Worm (Caenorhabditis elegans) whole organism, L4 larva: ENCODE measurements around the gene clh-4.

Experiments used
- F10B5.3 ChIP-seq: sonication (generic microtip); optimal IDR thresholded peaks from 2 replicates; lab custom pipeline; 2016; ENCODE audit warnings: mild to moderate bottlenecking, missing genetic modification characterization, missing compliant biosample characterization
- F26F4.8 ChIP-seq: fragments of 200-800 bp; sonication (Bioruptor generic); conservative IDR thresholded peaks from 2 replicates; pipeline ENCODE4 v1.3.6; 2022; ENCODE audit warnings: missing genetic modification characterization, missing compliant biosample characterization
- F49E8.2 ChIP-seq: sonication (generic microtip); optimal IDR thresholded peaks from 2 replicates; lab custom pipeline; 2016; ENCODE audit warnings: missing compliant biosample characterization, mild to moderate bottlenecking, missing genetic modification characterization, borderline replicate concordance
- Y48G9A.11 ChIP-seq: fragments of 200-800 bp; sonication (Bioruptor generic); IDR thresholded peaks from 2 replicates; pipeline ENCODE4 v1.3.6; 2022; ENCODE audit warnings: missing genetic modification reagents, missing genetic modification characterization, missing compliant biosample characterization
- ZK546.5 ChIP-seq, 2 experiments: sonication (generic microtip); optimal IDR thresholded peaks; 2 replicates each; lab custom pipeline; 2017; ENCODE audit warnings: missing biosample characterization in 2 of 2, missing genetic modification characterization in 2 of 2
- aly-2 ChIP-seq: sonication (generic microtip); optimal IDR thresholded peaks from 2 replicates; lab custom pipeline; 2018; ENCODE audit warnings: missing biosample characterization, missing genetic modification characterization
- ama-1 ChIP-seq: fragments of 150-350 bp; optimal IDR thresholded peaks from 2 replicates; lab custom pipeline; 2014; ENCODE audit warnings: inconsistent platforms, mixed read lengths
- ceh-20 ChIP-seq: fragments of 200-800 bp; sonication (Bioruptor generic); IDR thresholded peaks from 2 replicates; pipeline ENCODE4 v1.3.6; 2022; ENCODE audit warnings: missing genetic modification reagents, missing genetic modification characterization, missing compliant biosample characterization
- ceh-32 ChIP-seq: sonication (generic microtip); optimal IDR thresholded peaks from 2 replicates; lab custom pipeline; 2016; ENCODE audit warnings: mild to moderate bottlenecking, missing genetic modification characterization, missing compliant biosample characterization; ENCODE audit not compliant: poor library complexity
- ces-1 ChIP-seq: fragments of 150-350 bp; sonication (generic microtip); optimal IDR thresholded peaks from 4 replicates; lab custom pipeline; 2014; ENCODE audit warnings: missing biosample characterization, missing genetic modification reagents, missing genetic modification characterization
- ctbp-1 ChIP-seq: fragments of 200-800 bp; sonication (Bioruptor generic); IDR thresholded peaks from 2 replicates; pipeline ENCODE4 v1.3.6; 2022; ENCODE audit warnings: missing genetic modification reagents, missing genetic modification characterization, missing compliant biosample characterization
- daf-16 ChIP-seq, 3 experiments: sonication (generic microtip); optimal IDR thresholded peaks; 2 replicates each; lab custom pipeline; 2016 to 2017; ENCODE audit warnings: missing genetic modification characterization in 3 of 3, missing genetic modification reagents in 3 of 3, mild to moderate bottlenecking in 2 of 3, missing compliant biosample characterization in 2 of 3, missing biosample characterization in 1 of 3, moderate library complexity in 1 of 3
- daf-19 ChIP-seq: fragments of 200-800 bp; sonication (Bioruptor generic); conservative IDR thresholded peaks from 2 replicates; pipeline ENCODE4 v1.3.6; 2022; ENCODE audit warnings: missing genetic modification characterization, missing compliant biosample characterization
- dpl-1 ChIP-seq: fragments of 150-350 bp; optimal IDR thresholded peaks from 2 replicates; lab custom pipeline; 2014; ENCODE audit warnings: missing biosample characterization, missing genetic modification reagents, missing genetic modification characterization
- duxl-1 ChIP-seq: sonication (generic microtip); optimal IDR thresholded peaks from 2 replicates; lab custom pipeline; 2016; ENCODE audit warnings: mild to moderate bottlenecking, missing genetic modification characterization, moderate library complexity, missing compliant biosample characterization; ENCODE audit not compliant: poor library complexity
- dve-1 ChIP-seq: sonication (generic microtip); optimal IDR thresholded peaks from 2 replicates; lab custom pipeline; 2017; ENCODE audit warnings: antibody characterized with exemption, mild to moderate bottlenecking, missing genetic modification characterization, missing compliant biosample characterization; ENCODE audit not compliant: insufficient read depth
- fkh-10 ChIP-seq: fragments of 150-350 bp; optimal IDR thresholded peaks from 2 replicates; lab custom pipeline; 2014; ENCODE audit warnings: missing biosample characterization, missing genetic modification reagents, missing genetic modification characterization
- hlh-11 ChIP-seq: fragments of 200-800 bp; sonication (Bioruptor generic); optimal IDR thresholded peaks from 2 replicates; lab custom pipeline; 2018; ENCODE audit warnings: mild to moderate bottlenecking, missing genetic modification characterization, missing compliant biosample characterization
- lin-1 ChIP-seq: fragments of 200-800 bp; sonication (Bioruptor generic); IDR thresholded peaks from 2 replicates; pipeline ENCODE4 v1.3.6; 2022; ENCODE audit warnings: missing genetic modification reagents, missing genetic modification characterization, missing compliant biosample characterization
- lin-13 ChIP-seq: fragments of 150-350 bp; optimal IDR thresholded peaks from 2 replicates; lab custom pipeline; 2014; ENCODE audit warnings: missing biosample characterization, missing genetic modification reagents, missing genetic modification characterization
- lir-3 ChIP-seq: sonication (generic microtip); optimal IDR thresholded peaks from 2 replicates; lab custom pipeline; 2016; ENCODE audit warnings: mild to moderate bottlenecking, missing genetic modification characterization, missing compliant biosample characterization
- madf-9 ChIP-seq: fragments of 200-800 bp; sonication (Bioruptor generic); conservative IDR thresholded peaks from 2 replicates; pipeline ENCODE4 v1.3.6; 2022; ENCODE audit warnings: missing genetic modification reagents, missing genetic modification characterization, missing compliant biosample characterization
- mdl-1 ChIP-seq, 2 experiments: fragments of 150-350 bp in 1 of 2; sonication (generic microtip) in 1 of 2; optimal IDR thresholded peaks; 2 replicates each; lab custom pipeline; 2014 to 2017; ENCODE audit warnings: missing biosample characterization in 2 of 2, missing genetic modification characterization in 2 of 2
- mes-2 ChIP-seq: sonication (generic microtip); optimal IDR thresholded peaks from 2 replicates; lab custom pipeline; 2016; ENCODE audit warnings: missing genotype, mild to moderate bottlenecking, missing genetic modification characterization, missing compliant biosample characterization; ENCODE audit not compliant: poor library complexity, severe bottlenecking
- nhr-102 ChIP-seq: sonication (generic microtip); optimal IDR thresholded peaks from 2 replicates; lab custom pipeline; 2016; ENCODE audit warnings: mild to moderate bottlenecking, missing genetic modification characterization, moderate library complexity, missing compliant biosample characterization
- nhr-11 ChIP-seq: fragments of 150-350 bp; optimal IDR thresholded peaks from 2 replicates; lab custom pipeline; 2014; ENCODE audit warnings: missing biosample characterization, missing genetic modification characterization
- rbr-2 ChIP-seq: sonication (generic microtip); optimal IDR thresholded peaks from 2 replicates; lab custom pipeline; 2016; ENCODE audit warnings: missing genotype, missing genetic modification characterization, missing compliant biosample characterization
- snpc-4 ChIP-seq: fragments of 150-350 bp; optimal IDR thresholded peaks from 2 replicates; lab custom pipeline; 2014; ENCODE audit warnings: missing biosample characterization, missing genetic modification characterization
- spr-3 ChIP-seq: fragments of 200-800 bp; sonication (Bioruptor generic); optimal IDR thresholded peaks from 2 replicates; lab custom pipeline; 2018; ENCODE audit warnings: mild to moderate bottlenecking, missing genetic modification characterization, missing compliant biosample characterization
- unc-62 ChIP-seq, 3 experiments: fragments of 150-350 bp in 1 of 3; sonication (generic microtip); optimal IDR thresholded peaks in 2 of 3; peaks in 1 of 3; 1 replicate in 1 of 3; 2 replicates in 2 of 3; lab custom pipeline; 2014 to 2017; ENCODE audit warnings: missing biosample characterization in 3 of 3, missing genetic modification characterization in 3 of 3, missing genetic modification reagents in 3 of 3, missing genotype in 1 of 3
- zip-2 ChIP-seq: fragments of 150-350 bp; optimal IDR thresholded peaks from 2 replicates; lab custom pipeline; 2014; ENCODE audit warnings: missing biosample characterization, missing genetic modification characterization
- ztf-11 ChIP-seq: fragments of 150-350 bp; optimal IDR thresholded peaks from 2 replicates; lab custom pipeline; 2014; ENCODE audit warnings: missing biosample characterization, missing genetic modification characterization

clh-4 gene

DNA sequence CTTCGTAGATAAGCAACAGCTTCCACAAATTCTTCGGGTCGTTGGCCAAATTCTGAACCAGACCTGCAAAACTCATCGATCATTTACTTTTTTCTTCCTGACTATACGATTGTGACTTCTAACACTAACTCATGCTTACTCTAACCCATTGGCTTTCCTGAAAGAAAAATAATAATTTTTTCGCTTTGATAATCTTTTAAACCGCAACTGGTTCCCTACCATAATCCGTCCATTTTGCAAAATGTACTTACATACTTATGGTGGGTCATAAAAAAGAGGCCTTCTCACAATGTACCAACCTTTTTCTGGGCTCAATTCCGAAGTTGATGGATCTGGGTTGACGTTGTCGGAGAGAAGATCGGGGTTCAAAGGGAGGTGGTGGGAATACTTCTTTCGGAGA lies 5.4 kb downstream of the clh-4 start:
- TF ChIP-seq daf-16 (GFP tag; optimal IDR thresholded peaks at IDR 0.05; lab: Kevin White, UChicago): no peak
- no peak for TF ChIP-seq daf-16 (tag; optimal IDR thresholded peaks at IDR 0.05; lab: Kevin White, UChicago)
- peak; percentile 8 for TF ChIP-seq dve-1 (tag; lab: Kevin White, UChicago)
- TF ChIP-seq ceh-20 (GFP tag; lab: Robert Waterston, UW): 0 out of 2 replicates have a peak, but pooled peaks have one; percentile 20

DNA sequence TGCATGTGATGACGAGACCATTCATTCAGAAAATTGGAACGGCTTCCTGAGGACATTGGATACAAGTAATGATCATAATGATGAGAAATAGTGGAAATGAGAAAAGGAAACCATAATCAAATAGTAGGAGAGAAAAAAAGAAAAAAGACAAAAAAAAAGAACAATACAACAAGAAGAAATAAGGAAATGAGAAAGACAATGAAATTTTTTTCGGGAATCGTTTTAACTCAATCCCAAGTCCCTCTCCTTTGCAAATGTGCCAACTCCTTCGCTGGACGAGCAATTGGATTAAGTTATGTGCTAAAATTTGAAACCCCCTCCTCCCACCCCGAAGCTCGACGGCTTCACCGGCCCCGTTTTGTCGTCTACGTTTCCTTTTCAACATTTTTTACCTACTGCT lies 11.4 kb downstream of the clh-4 start:
- TF ChIP-seq snpc-4 (tag; lab: Kevin White, UChicago): no peak
- no peak for TF ChIP-seq ZK546.5 (tag; optimal IDR thresholded peaks at IDR 0.05; lab: Kevin White, UChicago)
- no peak for TF ChIP-seq F49E8.2 (tag; lab: Kevin White, UChicago)
- TF ChIP-seq rbr-2 (tag; lab: Kevin White, UChicago): no peak
- no peak for TF ChIP-seq nhr-102 (tag; lab: Kevin White, UChicago)
- no peak for TF ChIP-seq lin-13 (GFP tag; lab: Kevin White, UChicago)
- TF ChIP-seq ceh-32 (tag; lab: Kevin White, UChicago): no peak
- TF ChIP-seq fkh-10 (GFP tag; lab: Kevin White, UChicago): peak; percentile 64
- TF ChIP-seq duxl-1 (tag; lab: Kevin White, UChicago): no peak
- TF ChIP-seq ces-1 (GFP tag; lab: Kevin White, UChicago): peak; percentile 38
- no peak for TF ChIP-seq ztf-11

DNA sequence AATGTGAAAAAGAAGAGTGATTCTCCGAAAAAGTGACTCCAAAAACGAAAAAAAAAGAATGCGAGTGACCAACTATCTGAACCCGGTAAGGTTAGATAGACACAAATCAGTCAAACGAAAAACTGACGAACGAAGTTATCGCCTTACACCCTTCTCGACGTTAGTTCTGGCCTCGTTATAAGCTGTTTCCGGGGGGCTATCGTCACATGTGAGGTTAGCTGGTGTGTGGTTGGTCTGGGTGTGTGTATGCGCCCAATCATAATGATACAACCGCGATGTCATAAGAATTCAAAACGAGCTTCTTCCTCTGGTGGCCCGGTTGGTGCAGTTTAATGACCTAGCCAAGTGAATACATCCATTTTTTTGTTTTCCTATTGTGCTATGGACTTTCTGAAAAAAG lies 14.9 kb downstream of the clh-4 start:
- TF ChIP-seq unc-62 (GFP tag; optimal IDR thresholded peaks at IDR 0.05 in 1 of 2; lab: Kevin White, UChicago): peak in 1 of 2 experiments; percentile 97
- TF ChIP-seq unc-62 (tag; optimal IDR thresholded peaks at IDR 0.05; lab: Kevin White, UChicago): no peak
- no peak for TF ChIP-seq ctbp-1 (GFP tag; lab: Robert Waterston, UW)
- no peak for TF ChIP-seq F26F4.8
- TF ChIP-seq, all 104 proteins: peak for 1

DNA sequence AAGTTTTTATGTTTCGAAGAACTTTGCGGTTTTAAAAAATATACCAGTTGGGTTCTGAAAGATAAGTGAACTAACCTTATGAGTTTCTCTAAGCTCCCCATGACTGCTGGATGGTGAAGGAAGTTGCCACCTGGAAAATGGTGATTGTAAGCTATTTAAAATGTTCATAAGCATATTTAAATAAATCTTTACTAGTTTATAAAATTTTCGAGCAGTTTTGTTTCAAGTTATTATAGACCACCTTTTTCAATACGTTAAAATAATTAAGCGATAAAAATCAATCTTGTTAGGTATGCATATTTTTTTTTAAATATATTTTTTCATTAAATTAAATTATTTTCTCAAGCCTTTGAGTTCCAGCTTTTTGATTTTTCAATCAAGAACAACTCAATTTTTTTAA lies 21.1 kb downstream of the clh-4 start, which contains the start of gene T06F4.1:
Gene T06F4.1, minus strand, starts transcription at position 101 of the 400 bp plus-strand sequence.
- no peak for TF ChIP-seq daf-16 (GFP tag; optimal IDR thresholded peaks at IDR 0.05; lab: Kevin White, UChicago)
- TF ChIP-seq daf-16 (tag; optimal IDR thresholded peaks at IDR 0.05; lab: Kevin White, UChicago): no peak
- no peak for TF ChIP-seq unc-62 (GFP tag; optimal IDR thresholded peaks at IDR 0.05 in 1 of 2; lab: Kevin White, UChicago)
- TF ChIP-seq unc-62 (tag; optimal IDR thresholded peaks at IDR 0.05; lab: Kevin White, UChicago): no peak
- no peak for TF ChIP-seq lir-3 (tag; lab: Kevin White, UChicago)
- TF ChIP-seq F26F4.8: no peak
- TF ChIP-seq zip-2 (tag; lab: Kevin White, UChicago): no peak
- TF ChIP-seq Y48G9A.11: no peak
- TF ChIP-seq madf-9 (GFP tag; lab: Robert Waterston, UW): no peak
- TF ChIP-seq mdl-1 (tag; optimal IDR thresholded peaks at IDR 0.05; lab: Kevin White, UChicago): no peak
- no peak for TF ChIP-seq aly-2 (tag; lab: Kevin White, UChicago)
- no peak for TF ChIP-seq dpl-1 (GFP tag; lab: Kevin White, UChicago)
- no peak for TF ChIP-seq mes-2 (tag; lab: Kevin White, UChicago)
- no peak for TF ChIP-seq lin-1 (GFP tag; lab: Robert Waterston, UW)
- no peak for TF ChIP-seq daf-19
- no peak for TF ChIP-seq ctbp-1 (GFP tag; lab: Robert Waterston, UW)
- TF ChIP-seq spr-3 (GFP tag; lab: Kevin White, UChicago): no peak

DNA sequence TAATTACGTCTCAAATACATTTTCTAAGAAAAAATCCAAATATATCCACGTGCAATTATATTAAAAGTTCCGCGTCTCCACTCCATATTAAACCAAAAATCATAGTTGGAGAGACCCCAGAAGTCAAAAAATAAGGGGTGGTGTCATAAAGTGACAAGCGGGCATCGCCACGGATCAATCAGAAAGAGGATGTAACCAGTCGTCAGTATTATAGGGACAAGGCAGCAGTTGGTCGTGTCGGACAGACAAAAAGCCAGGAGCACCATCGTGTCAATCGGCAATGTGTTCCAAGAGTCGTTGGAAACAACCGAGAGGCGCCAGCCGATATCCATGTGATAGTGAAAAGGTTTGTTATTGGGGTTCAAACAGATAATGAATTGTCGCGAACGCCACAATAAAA lies 24.4 kb downstream of the clh-4 start:
- TF ChIP-seq ama-1 (no peak), F10B5.3 (tag; lab: Kevin White, UChicago) (no peak), nhr-11 (tag; lab: Kevin White, UChicago) (peak; percentile 34), hlh-11 (tag; lab: Kevin White, UChicago) (peak; percentile 46), daf-16 (GFP tag; optimal IDR thresholded peaks at IDR 0.05; lab: Kevin White, UChicago) (peak in 1 of 2 experiments; percentile 68), daf-16 (tag; optimal IDR thresholded peaks at IDR 0.05; lab: Kevin White, UChicago) (no peak)
